Fruit fly (Drosophila melanogaster) whole organism, embryonic: ENCODE data around the gene CG1136.
A peak's percentile ranks its signal among the peaks of the same experiment; 100 is the strongest.

Experiments used
- CG12155 ChIP-seq: fragments of 200-800 bp; sonication (Bioruptor generic); optimal IDR thresholded peaks from 3 replicates; lab custom pipeline; 2016; ENCODE audit warnings: missing biosample characterization, missing genetic modification characterization
- CG13296 ChIP-seq: fragments of 200-800 bp; sonication (Bioruptor generic); optimal IDR thresholded peaks from 3 replicates; lab custom pipeline; 2018; ENCODE audit warnings: missing biosample characterization, mild to moderate bottlenecking, missing genetic modification characterization
- CG17385 ChIP-seq: fragments of 200-800 bp; sonication (Bioruptor generic); optimal IDR thresholded peaks from 3 replicates; lab custom pipeline; 2018; ENCODE audit warnings: missing biosample characterization, mild to moderate bottlenecking, missing genetic modification characterization
- CG17829 ChIP-seq: fragments of 200-800 bp; optimal IDR thresholded peaks from 2 replicates; lab custom pipeline; 2019; ENCODE audit warnings: missing biosample characterization, mild to moderate bottlenecking, missing genetic modification characterization, moderate library complexity
- CG1832 ChIP-seq: fragments of 200-800 bp; sonication (Bioruptor generic); optimal IDR thresholded peaks from 2 replicates; lab custom pipeline; 2017; ENCODE audit warnings: missing biosample characterization, mild to moderate bottlenecking, missing genetic modification characterization, inconsistent platforms
- CG2116 ChIP-seq: fragments of 200-800 bp; sonication (Bioruptor generic); optimal IDR thresholded peaks from 3 replicates; lab custom pipeline; 2018; ENCODE audit warnings: missing biosample characterization, mild to moderate bottlenecking, missing genetic modification characterization
- CG30020 ChIP-seq: fragments of 200-800 bp; optimal IDR thresholded peaks from 2 replicates; lab custom pipeline; 2019; ENCODE audit warnings: missing biosample characterization, mild to moderate bottlenecking, missing genetic modification characterization, moderate library complexity
- CG31365 ChIP-seq: fragments of 200-800 bp; sonication (Bioruptor generic); optimal IDR thresholded peaks from 2 replicates; lab custom pipeline; 2018; ENCODE audit warnings: missing biosample characterization, mild to moderate bottlenecking, missing genetic modification characterization
- CG3847 ChIP-seq: fragments of 200-800 bp; sonication (Bioruptor generic); IDR thresholded peaks from 2 replicates; pipeline ENCODE4 v1.3.6; 2022; ENCODE audit warnings: missing biosample characterization, missing genetic modification characterization
- CG4404 ChIP-seq: fragments of 200-800 bp; sonication (Bioruptor generic); IDR thresholded peaks from 2 replicates; pipeline ENCODE4 v1.3.6; 2022; ENCODE audit warnings: missing biosample characterization, missing genetic modification characterization
- CG5953 ChIP-seq: fragments of 200-800 bp; sonication (Bioruptor generic); IDR thresholded peaks from 2 replicates; pipeline ENCODE4 v1.3.6; 2022; ENCODE audit warnings: missing biosample characterization, missing genetic modification characterization
- CG6654 ChIP-seq: fragments of 200-800 bp; sonication (Bioruptor generic); optimal IDR thresholded peaks from 2 replicates; lab custom pipeline; 2017; ENCODE audit warnings: missing biosample characterization, mild to moderate bottlenecking, missing genetic modification characterization
- CG6854 ChIP-seq: fragments of 200-800 bp; sonication (Bioruptor generic); optimal IDR thresholded peaks from 3 replicates; lab custom pipeline; 2017; ENCODE audit warnings: missing biosample characterization, mild to moderate bottlenecking, missing genetic modification characterization
- CG9437 ChIP-seq: fragments of 200-800 bp; sonication (Bioruptor generic); optimal IDR thresholded peaks from 2 replicates; lab custom pipeline; 2018; ENCODE audit warnings: missing biosample characterization, mild to moderate bottlenecking, missing genetic modification characterization
- CG9932 ChIP-seq: fragments of 200-800 bp; sonication (Bioruptor generic); IDR thresholded peaks from 2 replicates; pipeline ENCODE4 v1.3.6; 2022; ENCODE audit warnings: missing biosample characterization, missing genetic modification characterization
- Camta ChIP-seq: fragments of 200-800 bp; sonication (Bioruptor generic); optimal IDR thresholded peaks from 2 replicates; lab custom pipeline; 2016; ENCODE audit warnings: missing biosample characterization, missing genetic modification characterization
- Dll ChIP-seq: fragments of 200-800 bp; sonication (Bioruptor generic); IDR thresholded peaks from 4 replicates; pipeline ENCODE4 v1.3.6; 2022; ENCODE audit warnings: missing biosample characterization, missing genetic modification characterization; ENCODE audit not compliant: partially characterized antibody
- Drgx ChIP-seq: fragments of 200-800 bp; sonication (Bioruptor generic); IDR thresholded peaks from 2 replicates; pipeline ENCODE4 v1.3.6; 2022; ENCODE audit warnings: missing biosample characterization, missing genetic modification characterization
- H15 ChIP-seq: fragments of 200-800 bp; sonication (Bioruptor generic); IDR thresholded peaks from 3 replicates; pipeline ENCODE4 v1.3.6; 2022; ENCODE audit warnings: missing biosample characterization, missing genetic modification characterization
- H2.0 ChIP-seq: fragments of 200-800 bp; sonication (Bioruptor generic); IDR thresholded peaks from 2 replicates; pipeline ENCODE4 v1.3.6; 2022; ENCODE audit warnings: missing biosample characterization, missing genetic modification characterization
- HLH4C ChIP-seq: fragments of 200-800 bp; sonication (Bioruptor generic); IDR thresholded peaks from 3 replicates; pipeline ENCODE4 v1.3.6; 2022; ENCODE audit warnings: missing biosample characterization, missing genetic modification characterization; ENCODE audit not compliant: partially characterized antibody
- Hr51 ChIP-seq, 2 experiments: fragments of 200-800 bp; sonication (Bioruptor generic); optimal IDR thresholded peaks; 2 replicates in 1 of 2; 3 replicates in 1 of 2; lab custom pipeline; 2016 to 2018; ENCODE audit warnings: missing biosample characterization in 2 of 2, missing genetic modification characterization in 2 of 2, mild to moderate bottlenecking in 1 of 2, moderate library complexity in 1 of 2
- Lhr ChIP-seq: fragments of 200-800 bp; sonication (Bioruptor generic); optimal IDR thresholded peaks from 3 replicates; lab custom pipeline; 2017; ENCODE audit warnings: mild to moderate bottlenecking, missing biosample characterization, missing genetic modification reagents, missing genetic modification characterization
- Mrtf ChIP-seq: fragments of 200-800 bp; sonication (Bioruptor generic); IDR thresholded peaks from 3 replicates; pipeline ENCODE4 v1.3.6; 2022; ENCODE audit warnings: missing biosample characterization, missing genetic modification characterization
- Nf-YC ChIP-seq: fragments of 200-800 bp; optimal IDR thresholded peaks from 3 replicates; lab custom pipeline; 2019; ENCODE audit warnings: missing biosample characterization, mild to moderate bottlenecking, missing genetic modification characterization, moderate library complexity
- Pdp1 ChIP-seq, 2 experiments: fragments of 200-800 bp; sonication (Bioruptor generic); optimal IDR thresholded peaks; 3 replicates each; lab custom pipeline; 2016; ENCODE audit warnings: missing biosample characterization in 2 of 2, missing genetic modification characterization in 2 of 2, mild to moderate bottlenecking in 1 of 2, moderate library complexity in 1 of 2
- TFAM ChIP-seq: fragments of 200-800 bp; sonication (Bioruptor generic); optimal IDR thresholded peaks from 2 replicates; lab custom pipeline; 2017; ENCODE audit warnings: missing biosample characterization, missing genetic modification characterization, inconsistent platforms
- Taf1 ChIP-seq: fragments of 200-800 bp; sonication (Bioruptor generic); IDR thresholded peaks from 2 replicates; pipeline ENCODE4 v1.3.6; 2022; ENCODE audit warnings: missing biosample characterization, missing genetic modification characterization
- Tbp ChIP-seq: fragments of >200 bp; optimal IDR thresholded peaks from 2 replicates; lab custom pipeline; 2018; ENCODE audit warnings: missing biosample characterization, missing genetic modification characterization
- bab2 ChIP-seq: fragments of 200-800 bp; sonication (Bioruptor generic); optimal IDR thresholded peaks from 2 replicates; lab custom pipeline; 2016; ENCODE audit warnings: missing biosample characterization, missing genetic modification characterization
- btn ChIP-seq: fragments of 200-800 bp; sonication (Bioruptor generic); optimal IDR thresholded peaks from 2 replicates; lab custom pipeline; 2016; ENCODE audit warnings: missing biosample characterization, missing genetic modification characterization
- cato ChIP-seq: fragments of 200-800 bp; sonication (Bioruptor generic); optimal IDR thresholded peaks from 2 replicates; lab custom pipeline; 2016; ENCODE audit warnings: missing biosample characterization, missing genetic modification characterization, borderline replicate concordance
- crol ChIP-seq: fragments of 200-800 bp; sonication (Bioruptor generic); IDR thresholded peaks from 2 replicates; pipeline ENCODE4 v1.3.6; 2022; ENCODE audit warnings: missing biosample characterization, missing genetic modification characterization
- dpn ChIP-seq, 2 experiments: fragments of 200-800 bp; sonication (Bioruptor generic); optimal IDR thresholded peaks; 3 replicates each; lab custom pipeline; 2016; ENCODE audit warnings: missing biosample characterization in 2 of 2, missing genetic modification characterization in 2 of 2
- eyg ChIP-seq: fragments of 200-800 bp; sonication (Bioruptor generic); optimal IDR thresholded peaks from 3 replicates; lab custom pipeline; 2016; ENCODE audit warnings: missing biosample characterization, missing genetic modification characterization
- gce ChIP-seq: fragments of 200-800 bp; sonication (Bioruptor generic); IDR thresholded peaks from 3 replicates; pipeline ENCODE4 v1.3.6; 2022; ENCODE audit warnings: missing biosample characterization, missing genetic modification characterization
- gfzf ChIP-seq: fragments of 200-800 bp; sonication (Bioruptor generic); optimal IDR thresholded peaks from 2 replicates; lab custom pipeline; 2016; ENCODE audit warnings: missing biosample characterization, mild to moderate bottlenecking, missing genetic modification characterization, moderate library complexity
- jumu ChIP-seq: fragments of 200-800 bp; sonication (Bioruptor generic); optimal IDR thresholded peaks from 3 replicates; lab custom pipeline; 2016; ENCODE audit warnings: missing biosample characterization, missing genetic modification characterization
- lmd ChIP-seq: fragments of 200-800 bp; sonication (Bioruptor generic); IDR thresholded peaks from 2 replicates; pipeline ENCODE4 v1.3.6; 2022; ENCODE audit warnings: missing biosample characterization, missing genetic modification characterization
- nmo ChIP-seq: fragments of 200-800 bp; sonication (Bioruptor generic); optimal IDR thresholded peaks from 2 replicates; lab custom pipeline; 2018; ENCODE audit warnings: missing biosample characterization, mild to moderate bottlenecking, missing genetic modification characterization, moderate library complexity
- pnt ChIP-seq: fragments of 200-800 bp; sonication (Bioruptor generic); optimal IDR thresholded peaks from 3 replicates; lab custom pipeline; 2016; ENCODE audit warnings: missing biosample characterization, missing genetic modification characterization
- repo ChIP-seq: fragments of 200-800 bp; sonication (Bioruptor generic); optimal IDR thresholded peaks from 2 replicates; lab custom pipeline; 2016; ENCODE audit warnings: missing biosample characterization, missing genetic modification characterization
- rib ChIP-seq: fragments of 200-800 bp; sonication (Bioruptor generic); IDR thresholded peaks from 2 replicates; pipeline ENCODE4 v1.3.6; 2022; ENCODE audit warnings: missing biosample characterization, missing genetic modification characterization
- schlank ChIP-seq: fragments of 200-800 bp; sonication (Bioruptor generic); optimal IDR thresholded peaks from 2 replicates; lab custom pipeline; 2018; ENCODE audit warnings: missing biosample characterization, mild to moderate bottlenecking, missing genetic modification characterization
- sna ChIP-seq: fragments of 200-800 bp; sonication (Bioruptor generic); IDR thresholded peaks from 2 replicates; pipeline ENCODE4 v1.3.6; 2022; ENCODE audit warnings: missing biosample characterization, missing genetic modification characterization; ENCODE audit not compliant: partially characterized antibody
- sob ChIP-seq: fragments of 200-800 bp; sonication (Bioruptor generic); IDR thresholded peaks from 2 replicates; pipeline ENCODE4 v1.3.6; 2022; ENCODE audit warnings: missing biosample characterization, missing genetic modification characterization
- stc ChIP-seq: fragments of 200-800 bp; sonication (Bioruptor generic); IDR thresholded peaks from 2 replicates; pipeline ENCODE4 v1.3.6; 2022; ENCODE audit warnings: missing biosample characterization, missing genetic modification characterization
- tll ChIP-seq, 2 experiments: fragments of 200-800 bp in 1 of 2; fragments of >200 bp in 1 of 2; sonication (Bioruptor generic) in 1 of 2; optimal IDR thresholded peaks; 2 replicates each; lab custom pipeline; 2017 to 2019; ENCODE audit warnings: missing biosample characterization in 2 of 2, missing genetic modification characterization in 2 of 2, mild to moderate bottlenecking in 1 of 2, moderate library complexity in 1 of 2
- ttk ChIP-seq: fragments of 200-800 bp; sonication (Bioruptor generic); IDR thresholded peaks from 2 replicates; pipeline ENCODE4 v2.1.2; 2022; ENCODE audit warnings: missing biosample characterization, missing genetic modification characterization
- wek ChIP-seq: fragments of 200-800 bp; sonication (Bioruptor generic); optimal IDR thresholded peaks from 3 replicates; lab custom pipeline; 2018; ENCODE audit warnings: missing biosample characterization, mild to moderate bottlenecking, missing genetic modification characterization, moderate library complexity

The CG1136 gene

dm6 chr3L:4108072-4108843 lies 61.9 kb downstream of the CG1136 start, which contains the start of gene Ack (continued):
- no peak for TF ChIP-seq CG5953 (GFP tag; lab: Robert Waterston, UW)
- TF ChIP-seq CG13296 (GFP tag; lab: Kevin White, UChicago) = no peak
- TF ChIP-seq CG30020 (tag; lab: Kevin White, UChicago) = peak; percentile 3
- no peak for TF ChIP-seq jumu (GFP tag; lab: Kevin White, UChicago)
- peak; percentile 5 for TF ChIP-seq CG17829
- TF ChIP-seq CG6654 (GFP tag; lab: Kevin White, UChicago) = no peak
- TF ChIP-seq repo (GFP tag; lab: Kevin White, UChicago) = no peak
- no peak for TF ChIP-seq Pdp1 (GFP tag; optimal IDR thresholded peaks at IDR 0.05; lab: Kevin White, UChicago)
- no peak for TF ChIP-seq CG3847
- TF ChIP-seq Tbp (GFP tag; lab: Kevin White, UChicago) = no peak
- TF ChIP-seq CG6854 (GFP tag; lab: Kevin White, UChicago) = no peak
- no peak for TF ChIP-seq ttk (GFP tag; lab: Robert Waterston, UW)
- TF ChIP-seq Hr51 (GFP tag; optimal IDR thresholded peaks at IDR 0.05; lab: Kevin White, UChicago) = no peak
- TF ChIP-seq gce = no peak
- TF ChIP-seq Taf1 (GFP tag; lab: Robert Waterston, UW) = no peak
- no peak for TF ChIP-seq wek (GFP tag; lab: Kevin White, UChicago)
- TF ChIP-seq Camta (GFP tag; lab: Kevin White, UChicago) = no peak
- no peak for TF ChIP-seq Drgx (GFP tag; lab: Robert Waterston, UW)
- TF ChIP-seq TFAM = no peak
- TF ChIP-seq cato (GFP tag; lab: Kevin White, UChicago) = no peak
- no peak for TF ChIP-seq rib (GFP tag; lab: Robert Waterston, UW)
- 0 out of 2 replicates have a peak, but pooled peaks have one; percentile 49 for TF ChIP-seq crol (GFP tag; lab: Robert Waterston, UW)
- TF ChIP-seq CG12155 = no peak
- TF ChIP-seq sna (GFP tag; lab: Robert Waterston, UW) = peak; percentile 64
- no peak for TF ChIP-seq Mrtf
- TF ChIP-seq sob = no peak
- peak; percentile 90 for TF ChIP-seq Dll (GFP tag; lab: Robert Waterston, UW)
- TF ChIP-seq CG4404 = no peak
- no peak for TF ChIP-seq schlank
- no peak for TF ChIP-seq lmd
- no peak for TF ChIP-seq CG1832 (GFP tag; lab: Kevin White, UChicago)
- TF ChIP-seq tll (GFP tag; optimal IDR thresholded peaks at IDR 0.05; lab: Kevin White, UChicago) = no peak
- TF ChIP-seq H2.0 (GFP tag; lab: Robert Waterston, UW) = no peak
- no peak for TF ChIP-seq Nf-YC (tag; lab: Kevin White, UChicago)
- no peak for TF ChIP-seq btn (GFP tag; lab: Kevin White, UChicago)
- TF ChIP-seq bab2 = no peak
- peak; percentile 46 for TF ChIP-seq gfzf (GFP tag; lab: Kevin White, UChicago)
- TF ChIP-seq HLH4C (GFP tag; lab: Robert Waterston, UW) = peak; percentile 73
- no peak for TF ChIP-seq H15 (GFP tag; lab: Robert Waterston, UW)
- TF ChIP-seq CG17385 (GFP tag; lab: Kevin White, UChicago) = no peak
- peak; percentile 53 for TF ChIP-seq CG2116 (GFP tag; lab: Kevin White, UChicago)
- TF ChIP-seq nmo (GFP tag; lab: Kevin White, UChicago) = peak; percentile 15
- no peak for TF ChIP-seq CG31365 (tag; lab: Kevin White, UChicago)
- TF ChIP-seq eyg (GFP tag; lab: Kevin White, UChicago) = no peak
- peak; percentile 23; the same call in 1 of the 2 replicates for TF ChIP-seq CG9932 (GFP tag; lab: Robert Waterston, UW)
- no peak for TF ChIP-seq Lhr (GFP tag; lab: Kevin White, UChicago)
- TF ChIP-seq dpn (GFP tag; optimal IDR thresholded peaks at IDR 0.05; lab: Kevin White, UChicago) = no peak
- TF ChIP-seq CG9437 = no peak
- TF ChIP-seq stc (GFP tag; lab: Robert Waterston, UW) = no peak
- no peak for TF ChIP-seq pnt (GFP tag; lab: Kevin White, UChicago)
